Fruit fly (Drosophila melanogaster): ENCODE measurements around the gene Larp4B.
A peak's percentile ranks its signal among the peaks of the same experiment; 100 is the strongest.

Larp4B gene

DNA sequence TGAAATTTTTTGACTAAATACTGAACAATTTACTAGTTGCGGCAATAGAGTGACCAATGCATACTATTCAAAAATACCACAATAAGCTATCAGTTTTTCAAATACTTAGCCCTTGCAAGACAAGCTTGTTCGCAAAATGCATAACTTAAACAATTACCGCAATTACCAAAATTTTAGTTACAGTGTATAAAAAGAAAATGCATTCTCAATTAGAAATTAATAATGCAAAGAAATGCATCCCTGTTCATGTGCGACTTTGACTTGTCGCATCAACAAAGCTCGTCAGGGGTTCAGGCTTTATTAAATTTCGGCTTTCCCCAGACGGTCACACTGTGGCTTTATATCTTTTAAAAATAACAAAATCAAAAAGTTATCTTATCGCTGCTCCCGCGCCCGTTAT is 5.8 kb upstream of the Larp4B start, which contains the start of the genes hob and nSMase (continued):
- peak; percentile 58 for TF ChIP-seq nmo (GFP tag; optimal IDR thresholded peaks at IDR 0.05)
- TF ChIP-seq Nf-YC (tag; optimal IDR thresholded peaks at IDR 0.05) = no peak
- TF ChIP-seq CG3847 (GFP tag; IDR thresholded peaks at IDR 0.05) = peak; percentile 31; the same call in 1 of the 2 replicates
- TF ChIP-seq Myb (GFP tag; optimal IDR thresholded peaks at IDR 0.05) = peak; percentile 73
- no peak for TF ChIP-seq CG7271 (tag; optimal IDR thresholded peaks at IDR 0.05)
- TF ChIP-seq dm (GFP tag; optimal IDR thresholded peaks at IDR 0.05) = peak; percentile 38
- peak; percentile 43 for TF ChIP-seq CG2120 (GFP tag; optimal IDR thresholded peaks at IDR 0.05)
- TF ChIP-seq caup (GFP tag; optimal IDR thresholded peaks at IDR 0.05; ENCODE audit: severe bottlenecking) = peak; percentile 3

DNA sequence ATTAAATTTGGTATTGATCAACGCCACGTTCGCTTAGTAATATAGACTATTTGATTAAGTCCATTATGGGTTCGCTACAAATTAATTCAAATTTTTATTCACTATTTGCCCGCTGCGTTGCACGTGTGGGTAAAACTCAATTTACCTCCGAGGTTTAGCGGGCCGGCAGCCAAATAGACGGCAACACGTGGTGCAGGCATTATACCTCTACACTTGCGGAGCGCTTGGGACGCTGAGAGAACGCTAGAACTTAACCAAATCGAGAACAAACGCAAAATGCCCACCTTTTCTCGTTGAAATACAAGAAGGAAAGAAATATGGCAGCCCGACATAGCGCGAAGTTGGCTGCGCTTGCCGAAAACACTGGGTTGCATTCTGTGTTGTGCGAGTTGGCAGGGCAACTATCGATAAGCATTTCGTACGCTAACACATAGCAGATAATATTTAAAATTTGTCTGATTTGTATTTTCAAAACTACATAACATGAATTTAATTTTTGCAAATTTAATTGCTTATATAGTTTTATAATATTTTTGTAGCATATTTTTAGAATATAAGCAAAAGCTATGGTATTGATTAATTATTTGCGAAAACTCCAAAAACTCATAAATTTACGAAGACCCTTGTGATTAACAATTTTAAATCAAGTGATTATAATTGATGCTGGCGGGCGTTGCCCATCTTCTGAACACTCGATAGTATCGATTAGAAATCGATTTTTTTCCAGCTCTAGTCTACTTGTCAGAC is 1.8 kb upstream of the Larp4B start, which contains the start of the genes RpL28 and eIF1:
Gene RpL28, minus strand, starts transcription at position 318 of the 747 bp plus-strand sequence.
Gene eIF1, plus strand, starts transcription at position 699 of the 747 bp plus-strand sequence.
- peak; percentile 36 for TF ChIP-seq Spps (tag; optimal IDR thresholded peaks at IDR 0.05)
- TF ChIP-seq CG8290 (GFP tag; optimal IDR thresholded peaks at IDR 0.05) = peak; percentile 93
- peak; percentile 89 to 97 for TF ChIP-seq CG8290 (tag; optimal IDR thresholded peaks at IDR 0.05)
- TF ChIP-seq ftz-f1 (GFP tag; optimal IDR thresholded peaks at IDR 0.05) = peak; percentile 52
- TF ChIP-seq sim (GFP tag; IDR thresholded peaks at IDR 0.05) = peak; percentile 85
- TF ChIP-seq ato (GFP tag; IDR thresholded peaks at IDR 0.05; ENCODE audit: partially characterized antibody) = no peak; the same call in none of the 2 replicates
- TF ChIP-seq dati (GFP tag; IDR thresholded peaks at IDR 0.05) = peak; percentile 86
- peak in 1 of 2 experiments; percentile 44 for TF ChIP-seq Eip74EF (GFP tag; optimal IDR thresholded peaks at IDR 0.05)
- TF ChIP-seq CG14050 (GFP tag; IDR thresholded peaks at IDR 0.05) = peak; percentile 85
- peak; percentile 47; the same call in 2 of the 3 replicates for TF ChIP-seq zen2 (GFP tag; IDR thresholded peaks at IDR 0.05; ENCODE audit: partially characterized antibody)
- TF ChIP-seq Hsf (GFP tag; optimal IDR thresholded peaks at IDR 0.05) = peak; percentile 94
- TF ChIP-seq Jarid2 (GFP tag; optimal IDR thresholded peaks at IDR 0.05) = peak; percentile 78
- TF ChIP-seq Pdp1 (GFP tag; optimal IDR thresholded peaks at IDR 0.05) = peak; percentile 78 to 88
- TF ChIP-seq ems (GFP tag; optimal IDR thresholded peaks at IDR 0.05) = peak; percentile 85
- TF ChIP-seq Sin3A (optimal IDR thresholded peaks at IDR 0.05) = peak; percentile 94
- TF ChIP-seq Vsx1 (GFP tag; optimal IDR thresholded peaks at IDR 0.05) = peak; percentile 92
- peak; percentile 89 for TF ChIP-seq BtbVII (GFP tag; optimal IDR thresholded peaks at IDR 0.05)
- TF ChIP-seq CG1832 (GFP tag; optimal IDR thresholded peaks at IDR 0.05) = no peak
- peak; percentile 89 for TF ChIP-seq nau (GFP tag; optimal IDR thresholded peaks at IDR 0.05)
- peak; percentile 87 for TF ChIP-seq CG3995 (GFP tag; optimal IDR thresholded peaks at IDR 0.05)
- peak; percentile 52 for TF ChIP-seq gsb-n (tag; optimal IDR thresholded peaks at IDR 0.05)
- peak; percentile 90 for TF ChIP-seq zfh2 (GFP tag; optimal IDR thresholded peaks at IDR 0.05)
- peak; percentile 90 for TF ChIP-seq Atf3 (GFP tag; optimal IDR thresholded peaks at IDR 0.05)
- no peak for TF ChIP-seq dmrt99B (tag; optimal IDR thresholded peaks at IDR 0.05)
- peak; percentile 84 for TF ChIP-seq CG13894 (tag; optimal IDR thresholded peaks at IDR 0.05)
- peak; percentile 88 for TF ChIP-seq pb (GFP tag; optimal IDR thresholded peaks at IDR 0.05)
- TF ChIP-seq ham (GFP tag; IDR thresholded peaks at IDR 0.05) = peak; percentile 52; the same call in 1 of the 2 replicates
- TF ChIP-seq CrebB (tag; optimal IDR thresholded peaks at IDR 0.05) = peak; percentile 90
- no peak for TF ChIP-seq usp (GFP tag; optimal IDR thresholded peaks at IDR 0.05)
- TF ChIP-seq hb (GFP tag; IDR thresholded peaks at IDR 0.05; ENCODE audit: partially characterized antibody) = peak; percentile 74; the same call in 1 of the 3 replicates
- TF ChIP-seq CG2199 (GFP tag; IDR thresholded peaks at IDR 0.05) = peak; percentile 85; the same call in 2 of the 3 replicates
- peak; percentile 73 for TF ChIP-seq CG6689 (GFP tag; IDR thresholded peaks at IDR 0.05)
- peak; percentile 73 for TF ChIP-seq CG10321 (GFP tag; IDR thresholded peaks at IDR 0.05)
- TF ChIP-seq CG34376 (GFP tag; optimal IDR thresholded peaks at IDR 0.05) = peak; percentile 97
- TF ChIP-seq CG3726 (GFP tag; IDR thresholded peaks at IDR 0.05) = peak; percentile 83; the same call in 2 of the 3 replicates
- peak; percentile 85 for TF ChIP-seq nerfin-1 (tag; optimal IDR thresholded peaks at IDR 0.05)
- TF ChIP-seq zf30C (GFP tag; optimal IDR thresholded peaks at IDR 0.05) = peak; percentile 66
- TF ChIP-seq Gsc (GFP tag; IDR thresholded peaks at IDR 0.05) = no peak
- peak; percentile 85 for TF ChIP-seq CG30020 (tag; optimal IDR thresholded peaks at IDR 0.05)
- TF ChIP-seq Dfd (GFP tag; optimal IDR thresholded peaks at IDR 0.05) = no peak

All from whole organism, embryonic.